Fruit fly (Drosophila melanogaster): ENCODE results near the gene CG10098.

The CG10098 gene

dm6 chr3R:7124109-7124639 is at the start of gene CG10098, which contains the start of gene Alh (continued):
- TF ChIP-seq CG15011 (GFP tag; optimal IDR thresholded peaks at IDR 0.05): peak; percentile 60
- TF ChIP-seq ssp (GFP tag; IDR thresholded peaks at IDR 0.05): peak; percentile 80
- TF ChIP-seq CG8290 (GFP tag; optimal IDR thresholded peaks at IDR 0.05): peak; percentile 70
- peak; percentile 46 to 69 for TF ChIP-seq CG8290 (tag; optimal IDR thresholded peaks at IDR 0.05)
- peak; percentile 85 for TF ChIP-seq pum (GFP tag; optimal IDR thresholded peaks at IDR 0.05)
- peak; percentile 82 for TF ChIP-seq Atf3 (GFP tag; optimal IDR thresholded peaks at IDR 0.05)
- TF ChIP-seq CoRest (tag; optimal IDR thresholded peaks at IDR 0.05): peak; percentile 91
- no peak for TF ChIP-seq CG8359 (GFP tag; optimal IDR thresholded peaks at IDR 0.05; ENCODE audit: borderline replicate concordance)
- TF ChIP-seq Bteb2 (GFP tag; optimal IDR thresholded peaks at IDR 0.05): peak; percentile 74
- TF ChIP-seq jing (GFP tag; optimal IDR thresholded peaks at IDR 0.05): peak; percentile 59
- peak; percentile 93 for TF ChIP-seq CG13775 (GFP tag; optimal IDR thresholded peaks at IDR 0.05)
- TF ChIP-seq CG7839 (tag; optimal IDR thresholded peaks at IDR 0.05): peak; percentile 84
- TF ChIP-seq CG31224 (GFP tag; IDR thresholded peaks at IDR 0.05): peak; percentile 54; the same call in 1 of the 2 replicates
- peak; percentile 55 for TF ChIP-seq en (GFP tag; optimal IDR thresholded peaks at IDR 0.05)
- TF ChIP-seq corto (GFP tag; optimal IDR thresholded peaks at IDR 0.05): peak; percentile 35
- peak; percentile 47 for TF ChIP-seq btn (GFP tag; optimal IDR thresholded peaks at IDR 0.05)
- no peak for TF ChIP-seq CG7271 (tag; optimal IDR thresholded peaks at IDR 0.05)
- TF ChIP-seq CG9215 (GFP tag; IDR thresholded peaks at IDR 0.05): peak; percentile 89
- no peak for TF ChIP-seq ac (GFP tag; optimal IDR thresholded peaks at IDR 0.05)
- TF ChIP-seq Mes4 (GFP tag; optimal IDR thresholded peaks at IDR 0.05): peak; percentile 59
- no peak for TF ChIP-seq Nf-YA (GFP tag; IDR thresholded peaks at IDR 0.05)
- peak; percentile 85 for TF ChIP-seq shn (GFP tag; optimal IDR thresholded peaks at IDR 0.05)
- TF ChIP-seq CG43689 (GFP tag; IDR thresholded peaks at IDR 0.05): peak; percentile 67
- TF ChIP-seq vvl (GFP tag; IDR thresholded peaks at IDR 0.05): peak; percentile 73; the same call in 1 of the 2 replicates
- peak; percentile 64 for TF ChIP-seq pzg (GFP tag; optimal IDR thresholded peaks at IDR 0.05)
- peak; percentile 71 for TF ChIP-seq twi (tag; optimal IDR thresholded peaks at IDR 0.05)
- TF ChIP-seq CG12659 (GFP tag; optimal IDR thresholded peaks at IDR 0.05): peak; percentile 86
- no peak for TF ChIP-seq seq (GFP tag; IDR thresholded peaks at IDR 0.05)
- TF ChIP-seq CG13624 (GFP tag; optimal IDR thresholded peaks at IDR 0.05): peak; percentile 82
- 0 out of 2 replicates have a peak, but pooled peaks have one; percentile 52 for TF ChIP-seq peb (GFP tag; IDR thresholded peaks at IDR 0.05)
- TF ChIP-seq Dp (GFP tag; optimal IDR thresholded peaks at IDR 0.05): peak; percentile 17
- TF ChIP-seq fru (optimal IDR thresholded peaks at IDR 0.05): no peak
- peak; percentile 88 for TF ChIP-seq gem (tag; optimal IDR thresholded peaks at IDR 0.05)
- TF ChIP-seq CG8944 (GFP tag; optimal IDR thresholded peaks at IDR 0.05): peak; percentile 87
- TF ChIP-seq emc (GFP tag; optimal IDR thresholded peaks at IDR 0.05): peak; percentile 69
- TF ChIP-seq Usf (GFP tag; optimal IDR thresholded peaks at IDR 0.05): peak; percentile 71
- peak; percentile 86 for TF ChIP-seq Ssrp (tag; optimal IDR thresholded peaks at IDR 0.05)
- no peak for TF ChIP-seq salm (tag; optimal IDR thresholded peaks at IDR 0.05)
- peak; percentile 58 for TF ChIP-seq her (GFP tag; optimal IDR thresholded peaks at IDR 0.05)
- peak; percentile 96 for TF ChIP-seq sens (GFP tag)
- TF ChIP-seq ato (GFP tag; IDR thresholded peaks at IDR 0.05; ENCODE audit: partially characterized antibody): no peak; the same call in 1 of the 2 replicates
- TF ChIP-seq CkIIα-i1 (GFP tag; IDR thresholded peaks at IDR 0.05): no peak
- TF ChIP-seq lmd (GFP tag; IDR thresholded peaks at IDR 0.05): peak; percentile 81
- peak; percentile 49; the same call in 1 of the 2 replicates for TF ChIP-seq CG11696 (GFP tag; IDR thresholded peaks at IDR 0.05)
- peak; percentile 69 for TF ChIP-seq Bgb (GFP tag; IDR thresholded peaks at IDR 0.05; ENCODE audit: partially characterized antibody)
- TF ChIP-seq CG18764 (GFP tag; optimal IDR thresholded peaks at IDR 0.05): peak; percentile 77
- TF ChIP-seq zen2 (GFP tag; IDR thresholded peaks at IDR 0.05; ENCODE audit: partially characterized antibody): peak; percentile 61; the same call in 2 of the 3 replicates
- TF ChIP-seq hkb (optimal IDR thresholded peaks at IDR 0.05): peak; percentile 4
- no peak; the same call in 1 of the 2 replicates for TF ChIP-seq hkb (GFP tag; IDR thresholded peaks at IDR 0.05)
- peak; percentile 68; the same call in 1 of the 3 replicates for TF ChIP-seq CG2889 (GFP tag; IDR thresholded peaks at IDR 0.05)
- TF ChIP-seq Nf-YB (GFP tag; optimal IDR thresholded peaks at IDR 0.05): peak; percentile 34
